Worm (Caenorhabditis elegans): ENCODE data around the gene D2089.8.

D2089.8 gene

DNA sequence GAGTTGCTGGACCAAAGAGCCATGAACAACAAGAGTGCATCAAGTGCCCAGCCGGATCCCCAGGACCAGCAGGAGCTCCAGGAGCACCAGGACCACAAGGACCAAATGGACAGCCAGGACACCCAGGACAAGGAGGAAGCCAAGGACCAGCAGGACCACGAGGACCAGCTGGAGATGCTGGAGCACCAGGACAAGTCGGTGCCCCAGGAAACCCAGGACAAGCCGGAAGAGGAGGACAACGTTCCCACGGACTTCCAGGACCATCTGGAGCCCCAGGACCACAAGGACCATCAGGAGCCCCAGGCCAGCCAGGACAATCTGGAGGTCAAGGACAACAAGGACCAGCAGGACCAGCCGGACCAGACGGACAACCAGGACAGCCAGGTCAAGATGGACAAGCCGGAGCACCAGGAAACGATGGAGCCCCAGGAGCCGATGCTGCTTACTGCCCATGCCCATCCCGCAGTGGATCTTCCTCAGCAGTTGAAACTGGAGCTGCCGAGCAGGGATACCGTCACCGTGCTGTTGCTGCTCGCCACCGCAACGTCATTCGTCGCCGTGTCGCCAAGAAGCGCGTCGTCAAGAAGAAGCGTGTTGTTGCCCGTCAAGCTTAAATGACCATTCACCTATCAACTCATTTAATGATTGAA lies 42.9 kb upstream of the D2089.8 start:
- TF ChIP-seq mab-9 (GFP tag; IDR thresholded peaks at IDR 0.05): no peak
- TF ChIP-seq sox-4 (tag; optimal IDR thresholded peaks at IDR 0.05): no peak
- peak; percentile 0 for TF ChIP-seq nhr-85 (tag)

DNA sequence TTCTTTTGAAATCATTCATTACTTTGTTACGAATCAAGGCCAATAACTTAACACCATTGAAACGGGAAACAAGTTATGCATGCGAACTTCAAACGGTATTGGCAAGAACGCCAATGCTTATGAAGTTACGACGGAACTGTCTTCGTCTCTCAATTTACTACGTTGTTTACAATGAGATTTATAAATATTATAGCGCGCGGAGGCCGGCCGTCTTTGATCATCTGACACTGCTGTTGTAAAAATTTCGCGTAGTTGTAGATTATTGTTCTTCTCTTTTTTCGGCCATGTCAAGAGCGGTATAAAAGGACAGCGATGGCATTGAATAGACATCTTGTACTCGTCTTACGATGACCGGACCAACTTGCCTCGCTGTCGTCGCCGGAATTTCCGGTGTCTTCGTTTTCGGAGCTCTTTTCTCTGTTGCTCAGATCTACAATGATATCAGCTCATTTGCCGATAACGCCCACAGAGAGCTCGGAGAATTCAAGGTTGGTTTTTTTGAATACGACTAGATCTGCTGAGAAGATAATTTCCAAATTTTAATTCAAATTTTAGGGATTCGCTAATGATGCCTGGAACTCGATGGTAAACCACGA lies 42.1 kb upstream of the D2089.8 start, which contains the start of gene col-39:
Gene col-39 (plus strand): TSS at position 342 of the 596 bp plus-strand sequence.
- TF ChIP-seq pag-3 (tag; optimal IDR thresholded peaks at IDR 0.05; ENCODE audit: borderline replicate concordance, insufficient read depth): no peak
- TF ChIP-seq C04F5.9 (tag; optimal IDR thresholded peaks at IDR 0.05): no peak
- peak; percentile 11 for TF ChIP-seq snu-23 (GFP tag; optimal IDR thresholded peaks at IDR 0.05)
- no peak for TF ChIP-seq nhr-12 (tag; optimal IDR thresholded peaks at IDR 0.05)
- no peak for TF ChIP-seq mab-9 (GFP tag; IDR thresholded peaks at IDR 0.05)
- TF ChIP-seq nhr-20 (tag; optimal IDR thresholded peaks at IDR 0.05): peak; percentile 33
- no peak for TF ChIP-seq zip-4 (GFP tag; optimal IDR thresholded peaks at IDR 0.05)
- TF ChIP-seq unc-62 (GFP tag; optimal IDR thresholded peaks at IDR 0.05): no peak
- peak; percentile 79 for TF ChIP-seq nhr-85 (tag)
- no peak for TF ChIP-seq ceh-82 (tag; optimal IDR thresholded peaks at IDR 0.05)
- no peak for TF ChIP-seq irx-1 (tag; optimal IDR thresholded peaks at IDR 0.05)
- peak; percentile 54 for TF ChIP-seq lin-14 (GFP tag; optimal IDR thresholded peaks at IDR 0.05)

DNA sequence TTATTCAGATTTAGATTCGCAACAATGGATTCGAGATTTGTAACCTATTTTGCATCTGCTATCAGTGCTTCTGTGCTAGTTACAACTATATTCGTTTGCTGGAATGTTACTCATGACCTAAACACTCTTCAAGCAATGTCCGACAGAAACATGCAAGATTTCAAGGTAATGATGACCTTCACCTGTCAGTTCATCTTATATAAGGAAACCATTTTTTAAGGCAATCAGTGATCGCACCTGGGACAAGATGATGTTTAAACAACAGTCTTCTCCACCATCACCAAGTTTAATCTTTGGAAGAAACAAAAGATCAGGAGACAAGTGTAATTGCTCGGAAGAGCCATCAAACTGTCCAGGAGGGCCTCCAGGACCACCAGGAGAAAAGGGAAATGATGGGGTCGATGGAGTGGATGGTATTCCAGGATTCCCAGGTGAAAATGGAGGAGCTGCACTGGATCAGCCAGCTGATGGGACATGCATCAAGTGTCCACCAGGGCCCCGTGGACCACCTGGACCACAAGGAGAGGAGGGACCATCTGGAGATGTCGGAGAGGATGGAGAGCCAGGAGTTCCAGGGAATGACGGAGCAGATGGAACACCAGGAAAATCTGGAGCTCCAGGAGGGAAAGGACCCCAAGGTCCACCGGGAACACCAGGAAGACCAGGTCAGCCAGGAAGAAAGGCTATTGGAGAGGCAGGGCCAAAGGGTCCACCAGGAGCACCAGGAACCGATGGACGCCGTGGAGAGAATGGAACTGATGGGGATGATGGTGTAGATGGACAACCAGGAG lies 41.2 kb upstream of the D2089.8 start, which contains the start of gene col-79:
Gene col-79 (plus strand): TSS at position 20 of the 791 bp plus-strand sequence.
- TF ChIP-seq nhr-90 (tag; optimal IDR thresholded peaks at IDR 0.05; ENCODE audit: poor library complexity) (no peak), lin-14 (GFP tag; optimal IDR thresholded peaks at IDR 0.05) (peak; percentile 26), nhr-20 (tag; optimal IDR thresholded peaks at IDR 0.05) (peak; percentile 37), nhr-85 (tag) (peak; percentile 76), ceh-82 (tag; optimal IDR thresholded peaks at IDR 0.05) (no peak), ama-1 (optimal IDR thresholded peaks at IDR 0.05) (no peak), C04F5.9 (tag; optimal IDR thresholded peaks at IDR 0.05) (no peak)

DNA sequence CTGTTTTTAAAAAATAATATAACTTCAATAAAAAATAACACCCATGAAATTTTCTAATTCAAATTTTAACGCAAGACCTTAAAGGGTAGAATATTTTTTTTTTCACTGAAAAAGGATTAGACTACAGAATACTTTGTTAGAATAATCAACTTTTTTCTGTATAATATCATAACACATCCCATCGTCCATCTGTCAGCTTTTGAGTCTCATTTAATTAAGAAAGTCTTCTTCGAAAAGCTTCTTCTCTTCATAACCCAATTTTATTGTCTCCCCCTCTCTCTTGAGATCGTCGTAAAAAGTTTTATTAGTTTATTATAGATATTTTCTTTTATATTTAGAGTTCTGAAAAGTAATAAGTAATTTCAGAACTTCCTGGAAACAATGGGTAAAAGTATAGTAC lies 33.5 kb upstream of the D2089.8 start:
- peak; percentile 1 for TF ChIP-seq lin-14 (GFP tag; optimal IDR thresholded peaks at IDR 0.05)
- no peak for TF ChIP-seq aly-2 (tag; optimal IDR thresholded peaks at IDR 0.05)

ce11 chrII:10694713-10695112 lies 32.1 kb upstream of the D2089.8 start, which contains the start of gene lgc-57:
TSS of gene lgc-57 (plus strand) at chrII:10695013.
- no peak for TF ChIP-seq elt-3 (tag; optimal IDR thresholded peaks at IDR 0.05)
- TF ChIP-seq tbx-2 (tag; optimal IDR thresholded peaks at IDR 0.05): no peak
- no peak for TF ChIP-seq lin-35 (GFP tag; optimal IDR thresholded peaks at IDR 0.05)
- no peak for TF ChIP-seq ceh-88 (GFP tag; IDR thresholded peaks at IDR 0.05)
- TF ChIP-seq pax-3 (tag; optimal IDR thresholded peaks at IDR 0.05): no peak
- TF ChIP-seq fkh-8 (tag; optimal IDR thresholded peaks at IDR 0.05): no peak
- no peak for TF ChIP-seq mab-9 (GFP tag; IDR thresholded peaks at IDR 0.05)
- no peak for TF ChIP-seq fos-1 (tag; optimal IDR thresholded peaks at IDR 0.05)
- TF ChIP-seq F16B12.6 (tag; optimal IDR thresholded peaks at IDR 0.05): no peak
- TF ChIP-seq nhr-11 (tag; optimal IDR thresholded peaks at IDR 0.05): no peak
- TF ChIP-seq fkh-10 (GFP tag; optimal IDR thresholded peaks at IDR 0.05): no peak
- no peak for TF ChIP-seq dsc-1 (tag; optimal IDR thresholded peaks at IDR 0.05)
- TF ChIP-seq snu-23 (GFP tag; optimal IDR thresholded peaks at IDR 0.05): no peak
- no peak for TF ChIP-seq aha-1 (tag; optimal IDR thresholded peaks at IDR 0.05)
- TF ChIP-seq elt-2 (tag; optimal IDR thresholded peaks at IDR 0.05): no peak

Data from whole organism, L1 larva.